Fruit fly (Drosophila melanogaster) whole organism, embryonic: ENCODE data around the gene CG12035.

Source experiments
- B-H1 ChIP-seq: fragments of 200-800 bp; sonication (Bioruptor generic); IDR thresholded peaks from 3 replicates; pipeline ENCODE4 v1.3.6; 2022; ENCODE audit warnings: missing biosample characterization, missing genetic modification characterization
- CG10543 ChIP-seq: fragments of 200-800 bp; sonication (Bioruptor generic); optimal IDR thresholded peaks from 3 replicates; lab custom pipeline; 2017; ENCODE audit warnings: missing biosample characterization, mild to moderate bottlenecking, missing genetic modification characterization, moderate library complexity
- CG11456 ChIP-seq: fragments of 200-800 bp; sonication (Bioruptor generic); IDR thresholded peaks from 3 replicates; pipeline ENCODE4 v1.3.6; 2022; ENCODE audit warnings: missing biosample characterization, missing genetic modification characterization
- CG12391 ChIP-seq: fragments of 200-800 bp; sonication (Bioruptor generic); optimal IDR thresholded peaks from 3 replicates; lab custom pipeline; 2018; ENCODE audit warnings: missing biosample characterization, mild to moderate bottlenecking, missing genetic modification characterization, moderate library complexity
- CG13123 ChIP-seq: fragments of 200-800 bp; sonication (Bioruptor generic); optimal IDR thresholded peaks from 2 replicates; lab custom pipeline; 2016; ENCODE audit warnings: missing biosample characterization, missing genetic modification characterization
- CG13775 ChIP-seq: fragments of 200-800 bp; sonication (Bioruptor generic); optimal IDR thresholded peaks from 3 replicates; lab custom pipeline; 2017; ENCODE audit warnings: missing biosample characterization, mild to moderate bottlenecking, missing genetic modification characterization
- CG17359 ChIP-seq: fragments of 200-800 bp; sonication (Bioruptor generic); optimal IDR thresholded peaks from 3 replicates; lab custom pipeline; 2018; ENCODE audit warnings: missing biosample characterization, mild to moderate bottlenecking, missing genetic modification characterization, moderate library complexity
- CG17829 ChIP-seq: fragments of 200-800 bp; optimal IDR thresholded peaks from 2 replicates; lab custom pipeline; 2019; ENCODE audit warnings: missing biosample characterization, mild to moderate bottlenecking, missing genetic modification characterization, moderate library complexity
- CG18262 ChIP-seq: fragments of 200-800 bp; optimal IDR thresholded peaks from 3 replicates; lab custom pipeline; 2019; ENCODE audit warnings: missing biosample characterization, mild to moderate bottlenecking, missing genetic modification characterization, moderate library complexity
- CG18476 ChIP-seq: fragments of 200-800 bp; sonication (Bioruptor generic); optimal IDR thresholded peaks from 2 replicates; lab custom pipeline; 2016; ENCODE audit warnings: missing biosample characterization, mild to moderate bottlenecking, missing genetic modification characterization
- CG2678 ChIP-seq: fragments of 200-800 bp; sonication (Bioruptor generic); optimal IDR thresholded peaks from 3 replicates; lab custom pipeline; 2019; ENCODE audit warnings: missing biosample characterization, mild to moderate bottlenecking, missing genetic modification characterization, moderate library complexity
- CG2712 ChIP-seq: fragments of 200-800 bp; optimal IDR thresholded peaks from 3 replicates; lab custom pipeline; 2019; ENCODE audit warnings: missing biosample characterization, mild to moderate bottlenecking, missing genetic modification characterization, moderate library complexity
- CG31365 ChIP-seq: fragments of 200-800 bp; sonication (Bioruptor generic); optimal IDR thresholded peaks from 2 replicates; lab custom pipeline; 2018; ENCODE audit warnings: missing biosample characterization, mild to moderate bottlenecking, missing genetic modification characterization
- CG34224 ChIP-seq: fragments of 200-800 bp; sonication (Bioruptor generic); IDR thresholded peaks from 3 replicates; pipeline ENCODE4 v1.3.6; 2022; ENCODE audit warnings: missing biosample characterization, missing genetic modification characterization; ENCODE audit not compliant: partially characterized antibody
- CG34376 ChIP-seq: fragments of 200-800 bp; sonication (Bioruptor generic); optimal IDR thresholded peaks from 2 replicates; lab custom pipeline; 2018; ENCODE audit warnings: missing biosample characterization, mild to moderate bottlenecking, missing genetic modification characterization
- CG6683 ChIP-seq: fragments of 200-800 bp; sonication (Bioruptor generic); optimal IDR thresholded peaks from 2 replicates; lab custom pipeline; 2017; ENCODE audit warnings: missing biosample characterization, mild to moderate bottlenecking, missing genetic modification characterization, missing genetic modification reagents
- CG9437 ChIP-seq: fragments of 200-800 bp; sonication (Bioruptor generic); optimal IDR thresholded peaks from 2 replicates; lab custom pipeline; 2018; ENCODE audit warnings: missing biosample characterization, mild to moderate bottlenecking, missing genetic modification characterization
- CkIIα-i1 ChIP-seq: fragments of 200-800 bp; sonication (Bioruptor generic); IDR thresholded peaks from 2 replicates; pipeline ENCODE4 v1.3.6; 2022; ENCODE audit warnings: missing biosample characterization, missing genetic modification characterization
- D19A ChIP-seq: fragments of 200-800 bp; optimal IDR thresholded peaks from 3 replicates; lab custom pipeline; 2019; ENCODE audit warnings: missing biosample characterization, mild to moderate bottlenecking, missing genetic modification characterization, moderate library complexity
- D19B ChIP-seq: fragments of 200-800 bp; sonication (Bioruptor generic); optimal IDR thresholded peaks from 2 replicates; lab custom pipeline; 2017; ENCODE audit warnings: missing biosample characterization, mild to moderate bottlenecking, missing genetic modification characterization
- Elba2 ChIP-seq: fragments of 200-800 bp; sonication (Bioruptor generic); optimal IDR thresholded peaks from 3 replicates; lab custom pipeline; 2016; ENCODE audit warnings: missing biosample characterization, missing genetic modification characterization
- GATAe ChIP-seq: fragments of 200-800 bp; sonication (Bioruptor generic); conservative IDR thresholded peaks from 2 replicates; pipeline ENCODE4 v1.3.6; 2022; ENCODE audit warnings: missing biosample characterization, missing genetic modification characterization
- Gsc ChIP-seq: fragments of 200-800 bp; sonication (Bioruptor generic); IDR thresholded peaks from 2 replicates; pipeline ENCODE4 v1.3.6; 2022; ENCODE audit warnings: missing biosample characterization, missing genetic modification characterization
- Gug ChIP-seq: fragments of 200-800 bp; sonication (Bioruptor generic); IDR thresholded peaks from 4 replicates; pipeline ENCODE4 v1.3.6; 2022; ENCODE audit warnings: missing biosample characterization, missing genetic modification characterization
- HLH3B ChIP-seq: fragments of 200-800 bp; sonication (Bioruptor generic); IDR thresholded peaks from 2 replicates; pipeline ENCODE4 v1.3.6; 2022; ENCODE audit warnings: missing biosample characterization, missing genetic modification characterization
- Oli ChIP-seq: fragments of 200-800 bp; sonication (Bioruptor generic); optimal IDR thresholded peaks from 2 replicates; lab custom pipeline; 2018; ENCODE audit warnings: missing biosample characterization, mild to moderate bottlenecking, missing genetic modification characterization, moderate library complexity
- Scr ChIP-seq: fragments of 200-800 bp; sonication (Bioruptor generic); IDR thresholded peaks from 2 replicates; pipeline ENCODE4 v1.3.6; 2022; ENCODE audit warnings: missing biosample characterization, missing genetic modification characterization; ENCODE audit not compliant: partially characterized antibody
- Side ChIP-seq: fragments of 200-800 bp; sonication (Bioruptor generic); optimal IDR thresholded peaks from 2 replicates; lab custom pipeline; 2016; ENCODE audit warnings: missing biosample characterization, missing genetic modification characterization
- Ssrp ChIP-seq: fragments of 200-800 bp; sonication (Bioruptor generic); optimal IDR thresholded peaks from 2 replicates; lab custom pipeline; 2018; ENCODE audit warnings: missing biosample characterization, mild to moderate bottlenecking, missing genetic modification characterization, moderate library complexity
- Vsx1 ChIP-seq: fragments of 200-800 bp; sonication (Bioruptor generic); optimal IDR thresholded peaks from 2 replicates; lab custom pipeline; 2017; ENCODE audit warnings: missing biosample characterization, mild to moderate bottlenecking, missing genetic modification characterization, missing genetic modification reagents
- az2 ChIP-seq: fragments of 200-800 bp; sonication (Bioruptor generic); optimal IDR thresholded peaks from 3 replicates; lab custom pipeline; 2016; ENCODE audit warnings: missing biosample characterization, missing genetic modification characterization
- cwo ChIP-seq: fragments of 200-800 bp; sonication (Bioruptor generic); optimal IDR thresholded peaks from 3 replicates; lab custom pipeline; 2017; ENCODE audit warnings: missing biosample characterization, missing genetic modification characterization, mild to moderate bottlenecking, moderate library complexity, missing genetic modification reagents
- da ChIP-seq: fragments of 200-800 bp; sonication (Bioruptor generic); optimal IDR thresholded peaks from 2 replicates; lab custom pipeline; 2016; ENCODE audit warnings: missing biosample characterization, missing genetic modification characterization
- danr ChIP-seq: fragments of 200-800 bp; sonication (Bioruptor generic); IDR thresholded peaks from 2 replicates; pipeline ENCODE4 v1.3.6; 2022; ENCODE audit warnings: missing biosample characterization, missing genetic modification characterization
- emc ChIP-seq: fragments of 200-800 bp; sonication (Bioruptor generic); optimal IDR thresholded peaks from 2 replicates; lab custom pipeline; 2016; ENCODE audit warnings: missing biosample characterization, missing genetic modification characterization
- esg ChIP-seq: fragments of 200-800 bp; sonication (Bioruptor generic); conservative IDR thresholded peaks from 2 replicates; pipeline ENCODE4 v1.3.6; 2022; ENCODE audit warnings: missing biosample characterization, missing genetic modification characterization
- fu2 ChIP-seq: fragments of 200-800 bp; sonication (Bioruptor generic); optimal IDR thresholded peaks from 2 replicates; lab custom pipeline; 2016; ENCODE audit warnings: missing biosample characterization, missing genetic modification characterization
- grn ChIP-seq: fragments of 200-800 bp; sonication (Bioruptor generic); optimal IDR thresholded peaks from 3 replicates; lab custom pipeline; 2017; ENCODE audit warnings: missing biosample characterization, missing genetic modification characterization
- gro ChIP-seq: fragments of 200-800 bp; sonication (Bioruptor generic); optimal IDR thresholded peaks from 2 replicates; lab custom pipeline; 2016; ENCODE audit warnings: missing biosample characterization, missing genetic modification characterization
- hb ChIP-seq: fragments of 200-800 bp; sonication (Bioruptor generic); IDR thresholded peaks from 3 replicates; pipeline ENCODE4 v1.3.6; 2022; ENCODE audit warnings: missing biosample characterization, missing genetic modification characterization; ENCODE audit not compliant: partially characterized antibody
- pb ChIP-seq: fragments of 200-800 bp; sonication (Bioruptor generic); optimal IDR thresholded peaks from 3 replicates; lab custom pipeline; 2016; ENCODE audit warnings: missing biosample characterization, missing genetic modification characterization
- rib ChIP-seq: fragments of 200-800 bp; sonication (Bioruptor generic); IDR thresholded peaks from 2 replicates; pipeline ENCODE4 v1.3.6; 2022; ENCODE audit warnings: missing biosample characterization, missing genetic modification characterization
- seq ChIP-seq: fragments of 200-800 bp; sonication (Bioruptor generic); IDR thresholded peaks from 2 replicates; pipeline ENCODE4 v1.3.6; 2022; ENCODE audit warnings: missing biosample characterization, missing genetic modification characterization
- shn ChIP-seq: fragments of 200-800 bp; sonication (Bioruptor generic); optimal IDR thresholded peaks from 3 replicates; lab custom pipeline; 2016; ENCODE audit warnings: missing biosample characterization, missing genetic modification characterization
- sob ChIP-seq: fragments of 200-800 bp; sonication (Bioruptor generic); IDR thresholded peaks from 2 replicates; pipeline ENCODE4 v1.3.6; 2022; ENCODE audit warnings: missing biosample characterization, missing genetic modification characterization
- sqz ChIP-seq: fragments of 200-800 bp; sonication (Bioruptor generic); optimal IDR thresholded peaks from 3 replicates; lab custom pipeline; 2018; ENCODE audit warnings: missing biosample characterization, mild to moderate bottlenecking, missing genetic modification characterization
- sr ChIP-seq: fragments of 200-800 bp; sonication (Bioruptor generic); IDR thresholded peaks from 3 replicates; pipeline ENCODE4 v1.3.6; 2022; ENCODE audit warnings: missing biosample characterization, missing genetic modification characterization
- stwl ChIP-seq: fragments of 200-800 bp; sonication (Bioruptor generic); optimal IDR thresholded peaks from 3 replicates; lab custom pipeline; 2018; ENCODE audit warnings: missing biosample characterization, mild to moderate bottlenecking, missing genetic modification characterization, moderate library complexity
- wor ChIP-seq: fragments of 200-800 bp; sonication (Bioruptor generic); IDR thresholded peaks from 2 replicates; pipeline ENCODE4 v1.3.6; 2022; ENCODE audit warnings: missing biosample characterization, missing genetic modification characterization

Gene CG12035

DNA sequence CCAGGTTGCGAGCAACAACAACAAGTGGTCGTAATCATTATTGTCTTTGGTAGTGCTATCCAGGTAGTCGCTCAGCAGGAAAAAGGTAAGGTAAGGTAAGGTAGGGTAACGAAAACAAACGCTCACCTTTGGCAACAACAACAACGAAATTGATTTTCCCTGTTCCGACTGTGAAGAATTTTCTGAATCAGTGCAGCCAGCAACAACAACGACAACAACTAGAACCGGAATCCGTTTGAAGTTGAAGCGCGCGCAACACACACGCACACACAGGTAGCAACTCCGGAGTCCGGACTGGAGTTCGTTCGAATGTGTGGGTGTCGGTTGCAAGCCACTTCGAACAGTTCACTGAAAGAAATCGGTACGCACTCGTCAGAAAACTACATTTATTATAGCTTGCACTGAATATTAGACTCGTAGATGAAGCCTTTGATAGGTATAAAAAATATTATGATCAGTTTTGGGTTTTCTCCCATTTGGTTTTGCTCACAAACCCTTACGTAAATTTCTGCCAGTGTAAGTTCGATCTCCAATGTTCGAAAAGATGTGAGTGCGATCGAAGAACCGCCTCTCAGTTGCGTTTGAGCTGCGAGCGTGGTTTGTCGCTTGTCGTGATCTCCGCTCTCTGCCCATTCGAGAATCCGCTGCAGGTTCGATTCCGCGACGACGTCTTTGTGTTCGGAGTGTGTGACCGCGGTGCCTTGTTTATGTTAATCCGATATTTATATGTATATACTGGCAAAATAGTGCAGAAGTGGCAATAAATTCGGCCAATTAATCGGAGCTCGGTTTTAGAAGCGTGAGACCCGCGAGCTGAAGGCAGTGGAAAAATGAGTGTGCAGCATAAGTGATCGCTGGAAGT is 22.4 kb downstream of the CG12035 start, which contains the start of gene CG13921 (continued):
- TF ChIP-seq Scr (GFP tag; lab: Robert Waterston, UW) (no peak), cwo (GFP tag; lab: Kevin White, UChicago) (peak; percentile 95), CG10543 (peak; percentile 91), Ssrp (tag; lab: Kevin White, UChicago) (peak; percentile 99), CG12391 (tag; lab: Kevin White, UChicago) (peak; percentile 99), Gsc (GFP tag; lab: Robert Waterston, UW) (peak; percentile 89), sqz (peak; percentile 98), CkIIα-i1 (GFP tag; lab: Robert Waterston, UW) (peak; percentile 93), fu2 (GFP tag; lab: Kevin White, UChicago) (peak; percentile 97), shn (GFP tag; lab: Kevin White, UChicago) (peak; percentile 98), wor (GFP tag; lab: Robert Waterston, UW) (peak; percentile 98), CG2712 (tag; lab: Kevin White, UChicago) (peak; percentile 100), Elba2 (GFP tag; lab: Kevin White, UChicago) (peak; percentile 99), D19B (GFP tag; lab: Kevin White, UChicago) (peak; percentile 93), HLH3B (GFP tag; lab: Robert Waterston, UW) (peak; percentile 99), sr (peak; percentile 95), Side (GFP tag; lab: Kevin White, UChicago) (peak; percentile 94), da (GFP tag; lab: Kevin White, UChicago) (peak; percentile 97), CG17829 (tag; lab: Kevin White, UChicago) (peak; percentile 100), gro (peak; percentile 99), danr (GFP tag; lab: Robert Waterston, UW) (peak; percentile 98), emc (peak; percentile 98), grn (peak; percentile 91), D19A (tag; lab: Kevin White, UChicago) (peak; percentile 97), CG17359 (tag; lab: Kevin White, UChicago) (peak; percentile 99), hb (no peak), rib (GFP tag; lab: Robert Waterston, UW) (peak; percentile 97), pb (GFP tag; lab: Kevin White, UChicago) (peak; percentile 99), CG34376 (GFP tag; lab: Kevin White, UChicago) (peak; percentile 93), Vsx1 (GFP tag; lab: Kevin White, UChicago) (peak; percentile 97), esg (GFP tag; lab: Robert Waterston, UW) (peak; percentile 99), CG13123 (GFP tag; lab: Kevin White, UChicago) (peak; percentile 98), GATAe (peak; percentile 91), CG11456 (GFP tag; lab: Robert Waterston, UW) (peak; percentile 99), stwl (tag; lab: Kevin White, UChicago) (peak; percentile 95), CG34224 (GFP tag; lab: Robert Waterston, UW) (no peak), CG18262 (tag; lab: Kevin White, UChicago) (peak; percentile 100), seq (GFP tag; lab: Robert Waterston, UW) (peak; percentile 98), B-H1 (GFP tag; lab: Robert Waterston, UW) (peak; percentile 98), CG13775 (GFP tag; lab: Kevin White, UChicago) (peak; percentile 99), CG2678 (tag; lab: Kevin White, UChicago) (peak; percentile 99), CG31365 (tag; lab: Kevin White, UChicago) (peak; percentile 94), sob (GFP tag; lab: Robert Waterston, UW) (peak; percentile 99), CG18476 (peak; percentile 98), CG6683 (GFP tag; lab: Kevin White, UChicago) (peak; percentile 94), az2 (peak; percentile 99), Gug (GFP tag; lab: Robert Waterston, UW) (peak; percentile 99), Oli (tag; lab: Kevin White, UChicago) (peak; percentile 99), CG9437 (GFP tag; lab: Kevin White, UChicago) (peak; percentile 92)
